Worm (Caenorhabditis elegans): ENCODE measurements around the gene Y39A1A.24.

Gene Y39A1A.24

DNA sequence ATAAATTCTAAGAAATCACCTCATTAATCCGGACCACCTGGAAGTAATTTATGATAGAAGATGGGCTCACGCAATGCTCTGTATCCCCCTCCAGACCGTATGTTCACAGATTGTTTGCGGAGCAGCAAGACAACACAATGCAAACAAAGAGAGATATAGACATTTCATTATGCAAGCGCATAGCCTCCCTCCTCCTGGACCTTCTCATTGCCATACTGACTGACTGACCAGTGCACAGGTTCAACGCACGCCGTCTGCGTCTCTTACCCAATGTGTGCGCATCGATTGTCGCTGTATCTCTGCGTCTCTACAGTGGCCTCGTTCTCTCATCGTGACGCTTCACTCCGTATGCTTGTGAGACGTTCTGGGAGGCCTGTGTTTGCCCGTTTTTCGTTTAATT lies 39.2 kb downstream of the Y39A1A.24 start:
- TF ChIP-seq ceh-31 (tag; optimal IDR thresholded peaks at IDR 0.05) (peak; percentile 67), madf-2 (tag; optimal IDR thresholded peaks at IDR 0.05) (no peak), ceh-14 (tag; optimal IDR thresholded peaks at IDR 0.05) (no peak), ceh-34 (tag; optimal IDR thresholded peaks at IDR 0.05) (peak; percentile 57), fkh-6 (tag; optimal IDR thresholded peaks at IDR 0.05) (no peak), ceh-19 (GFP tag; optimal IDR thresholded peaks at IDR 0.05) (peak; percentile 16), che-1 (tag; optimal IDR thresholded peaks at IDR 0.05) (no peak), fax-1 (tag; optimal IDR thresholded peaks at IDR 0.05) (no peak), tbx-2 (tag; optimal IDR thresholded peaks at IDR 0.05) (peak; percentile 75), unc-55 (GFP tag; optimal IDR thresholded peaks at IDR 0.05) (peak; percentile 90), hlh-13 (GFP tag; optimal IDR thresholded peaks at IDR 0.05) (no peak), ceh-24 (tag; optimal IDR thresholded peaks at IDR 0.05) (no peak), K09A11.1 (tag; optimal IDR thresholded peaks at IDR 0.05; ENCODE audit: insufficient read depth) (no peak), hlh-30 (tag; optimal IDR thresholded peaks at IDR 0.05; ENCODE audit: insufficient read depth) (peak; percentile 80), C38D4.7 (GFP tag; optimal IDR thresholded peaks at IDR 0.05) (no peak), ets-4 (tag; optimal IDR thresholded peaks at IDR 0.05) (peak; percentile 47), ceh-48 (tag; optimal IDR thresholded peaks at IDR 0.05) (peak; percentile 77), lim-6 (tag; optimal IDR thresholded peaks at IDR 0.05) (no peak), Y22D7AL.16 (tag; optimal IDR thresholded peaks at IDR 0.05) (no peak), lin-11 (tag; optimal IDR thresholded peaks at IDR 0.05) (no peak), dve-1 (tag; optimal IDR thresholded peaks at IDR 0.05) (peak; percentile 12), ceh-30 (tag; optimal IDR thresholded peaks at IDR 0.05) (no peak), fkh-10 (GFP tag; optimal IDR thresholded peaks at IDR 0.05) (no peak), unc-3 (GFP tag; conservative IDR thresholded peaks at IDR 0.05) (no peak), unc-3 (tag; optimal IDR thresholded peaks at IDR 0.05) (no peak), C08G9.2 (tag; optimal IDR thresholded peaks at IDR 0.05) (peak; percentile 4), zip-5 (tag; optimal IDR thresholded peaks at IDR 0.05) (no peak), sox-2 (GFP tag; IDR thresholded peaks at IDR 0.05) (peak; percentile 49), nfya-1 (tag; optimal IDR thresholded peaks at IDR 0.05) (peak; percentile 84), sox-4 (tag; optimal IDR thresholded peaks at IDR 0.05) (no peak), pax-1 (tag; optimal IDR thresholded peaks at IDR 0.05) (no peak), unc-42 (tag; optimal IDR thresholded peaks at IDR 0.05) (peak; percentile 14), ceh-2 (tag; optimal IDR thresholded peaks at IDR 0.05) (no peak), ama-1 (optimal IDR thresholded peaks at IDR 0.05) (no peak), ztf-16 (tag; optimal IDR thresholded peaks at IDR 0.05) (peak; percentile 4), ref-2 (tag; optimal IDR thresholded peaks at IDR 0.05) (peak; percentile 50)

DNA sequence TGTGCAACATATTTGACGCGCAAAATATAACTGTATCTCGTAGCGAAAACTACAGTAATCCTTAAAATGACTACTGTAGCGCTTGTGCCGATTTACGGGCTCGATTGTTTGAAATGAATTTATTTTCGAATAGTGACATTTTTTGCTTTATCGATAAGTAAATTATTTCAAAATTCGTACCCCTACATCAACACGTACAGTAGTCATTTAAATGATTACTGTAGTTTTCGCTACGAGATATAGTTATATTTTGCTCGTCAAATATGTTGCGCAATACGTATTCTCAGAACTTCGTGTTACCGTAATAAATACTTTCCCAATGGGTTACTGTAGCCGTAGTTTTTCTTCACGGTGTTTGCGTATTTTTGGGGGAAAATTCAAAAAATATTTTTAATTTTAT lies 40.4 kb downstream of the Y39A1A.24 start:
- TF ChIP-seq hlh-6 (tag; optimal IDR thresholded peaks at IDR 0.05) (no peak), ceh-45 (GFP tag; IDR thresholded peaks at IDR 0.05) (no peak), mec-3 (tag; optimal IDR thresholded peaks at IDR 0.05; ENCODE audit: borderline replicate concordance) (no peak)

DNA sequence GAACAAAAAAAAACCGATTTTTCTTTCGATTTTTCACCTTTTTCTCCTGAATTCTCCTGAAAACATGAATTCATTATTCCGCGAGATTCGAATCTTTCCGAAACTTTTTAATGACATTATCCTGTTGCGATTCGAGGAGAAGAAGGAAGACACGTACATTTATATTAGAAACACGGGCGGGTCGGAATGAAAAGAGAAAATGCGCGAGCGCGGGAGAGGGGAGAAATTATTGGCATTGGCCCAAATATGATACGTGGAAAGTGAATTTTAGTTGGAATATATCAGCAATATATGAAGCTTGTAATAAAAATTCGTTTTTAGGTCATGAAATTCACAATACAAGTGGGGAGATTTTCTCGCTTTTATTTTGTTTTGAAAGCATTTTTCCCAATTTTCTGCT lies 41.0 kb downstream of the Y39A1A.24 start:
- no peak for TF ChIP-seq hlh-6 (tag; optimal IDR thresholded peaks at IDR 0.05)
- no peak for TF ChIP-seq nhr-232 (tag; optimal IDR thresholded peaks at IDR 0.05)
- TF ChIP-seq ttx-3 (tag; optimal IDR thresholded peaks at IDR 0.05), result no peak
- no peak for TF ChIP-seq hlh-8 (tag; optimal IDR thresholded peaks at IDR 0.05)
- no peak for TF ChIP-seq pha-2 (tag; optimal IDR thresholded peaks at IDR 0.05)
- no peak for TF ChIP-seq zip-5 (tag; optimal IDR thresholded peaks at IDR 0.05)
- TF ChIP-seq ceh-31 (tag; optimal IDR thresholded peaks at IDR 0.05), result no peak
- no peak for TF ChIP-seq ref-2 (tag; optimal IDR thresholded peaks at IDR 0.05)
- TF ChIP-seq F13H6.1 (tag; optimal IDR thresholded peaks at IDR 0.05), result no peak

Measured in whole organism, late embryonic.